Worm (Caenorhabditis elegans) whole organism, young adult: Measurements from ENCODE around the gene C53C7.3.

Experiments used
- B0261.1 ChIP-seq: sonication (generic microtip); optimal IDR thresholded peaks from 2 replicates; lab custom pipeline; 2016; ENCODE audit warnings: mild to moderate bottlenecking, missing genetic modification characterization, moderate library complexity, missing compliant biosample characterization
- F10E7.11 ChIP-seq: sonication (generic microtip); optimal IDR thresholded peaks from 2 replicates; lab custom pipeline; 2017; ENCODE audit warnings: mild to moderate bottlenecking, missing genetic modification characterization, moderate library complexity, missing compliant biosample characterization
- F22D6.2 ChIP-seq: sonication (generic microtip); optimal IDR thresholded peaks from 2 replicates; lab custom pipeline; 2016; ENCODE audit warnings: mild to moderate bottlenecking, missing genetic modification characterization, missing compliant biosample characterization
- Y56A3A.18 ChIP-seq: fragments of 200-800 bp; sonication (Bioruptor generic); IDR thresholded peaks from 2 replicates; pipeline ENCODE4 v1.3.6; 2022; ENCODE audit warnings: missing genetic modification reagents, missing genetic modification characterization, missing compliant biosample characterization
- attf-5 ChIP-seq: fragments of 200-800 bp; sonication (Bioruptor generic); optimal IDR thresholded peaks from 2 replicates; lab custom pipeline; 2018; ENCODE audit warnings: mild to moderate bottlenecking, missing genetic modification characterization, missing compliant biosample characterization
- dpl-1 ChIP-seq: fragments of 150-350 bp; optimal IDR thresholded peaks from 2 replicates; lab custom pipeline; 2014; ENCODE audit warnings: missing biosample characterization, missing genetic modification reagents, missing genetic modification characterization
- egl-18 ChIP-seq: fragments of 200-800 bp; sonication (Bioruptor generic); IDR thresholded peaks from 2 replicates; pipeline ENCODE4 v1.3.6; 2022; ENCODE audit warnings: missing genetic modification reagents, missing genetic modification characterization, missing compliant biosample characterization
- ekl-4 ChIP-seq: fragments of 200-800 bp; sonication (Bioruptor generic); IDR thresholded peaks from 2 replicates; pipeline ENCODE4 v1.3.6; 2022; ENCODE audit warnings: missing genetic modification reagents, missing genetic modification characterization, missing compliant biosample characterization
- gei-17 ChIP-seq: fragments of 200-800 bp; sonication (Bioruptor generic); optimal IDR thresholded peaks from 2 replicates; lab custom pipeline; 2018; ENCODE audit warnings: mild to moderate bottlenecking, missing genetic modification characterization, missing compliant biosample characterization
- let-607 ChIP-seq, 2 experiments: fragments of 200-800 bp in 1 of 2; sonication (Bioruptor generic) in 1 of 2; sonication (generic microtip) in 1 of 2; optimal IDR thresholded peaks; 2 replicates each; lab custom pipeline; 2016 to 2018; ENCODE audit warnings: mild to moderate bottlenecking in 2 of 2, missing compliant biosample characterization in 2 of 2, missing genetic modification characterization in 2 of 2, moderate library complexity in 2 of 2, missing genotype in 1 of 2
- pha-4 ChIP-seq: fragments of 150-350 bp; sonication (generic microtip); optimal IDR thresholded peaks from 2 replicates; lab custom pipeline; 2014; ENCODE audit warnings: missing biosample characterization, missing genetic modification reagents, missing genetic modification characterization
- unc-62 ChIP-seq: fragments of 150-350 bp; optimal IDR thresholded peaks from 2 replicates; lab custom pipeline; 2014; ENCODE audit warnings: missing biosample characterization, missing genetic modification reagents, missing genetic modification characterization
- ztf-28 ChIP-seq: fragments of 200-800 bp; sonication (Bioruptor generic); IDR thresholded peaks from 2 replicates; pipeline ENCODE4 v1.3.6; 2022; ENCODE audit warnings: missing genetic modification reagents, missing genetic modification characterization, missing compliant biosample characterization

ce11 chrX:13007857-13008813, 40.2 kb upstream of the C53C7.3 start, which contains the start of gene nhr-25:
- no peak for TF ChIP-seq F10E7.11 (tag; lab: Kevin White, UChicago)
- TF ChIP-seq egl-18 (GFP tag; lab: Robert Waterston, UW), result no peak
- no peak for TF ChIP-seq pha-4
- no peak for TF ChIP-seq dpl-1 (GFP tag; lab: Kevin White, UChicago)
- TF ChIP-seq attf-5 (GFP tag; lab: Kevin White, UChicago), result no peak
- no peak for TF ChIP-seq unc-62 (GFP tag; lab: Kevin White, UChicago)
- TF ChIP-seq B0261.1, result no peak
- no peak for TF ChIP-seq gei-17 (GFP tag; lab: Kevin White, UChicago)
- no peak for TF ChIP-seq ekl-4 (GFP tag; lab: Robert Waterston, UW)
- no peak for TF ChIP-seq Y56A3A.18 (GFP tag; lab: Robert Waterston, UW)
- no peak for TF ChIP-seq ztf-28 (GFP tag; lab: Robert Waterston, UW)
- TF ChIP-seq F22D6.2 (tag; lab: Kevin White, UChicago), result no peak
- no peak for TF ChIP-seq let-607 (tag; optimal IDR thresholded peaks at IDR 0.05; lab: Kevin White, UChicago)
